Worm (Caenorhabditis elegans): ENCODE measurements around the gene ZK899.6.

DNA sequence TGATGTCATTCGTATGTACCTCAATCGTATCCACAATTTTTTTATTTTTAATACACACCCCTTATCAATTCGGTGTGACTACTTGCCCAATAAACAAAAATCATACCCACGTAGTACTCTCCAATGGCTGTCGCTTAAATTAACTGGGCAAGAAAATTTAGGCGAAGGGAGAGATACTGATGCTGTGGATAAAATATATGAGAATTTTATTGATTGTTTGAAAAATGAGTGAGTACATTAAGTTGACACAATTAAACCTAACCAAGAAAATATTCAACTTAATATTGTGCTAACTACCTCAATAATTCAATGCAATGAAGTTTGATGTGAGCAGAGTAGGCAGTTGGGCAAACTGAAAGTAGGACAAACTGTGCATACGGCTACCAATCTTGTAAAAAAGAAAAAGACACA is 2.6 kb downstream of the ZK899.6 start:
- TF ChIP-seq ceh-13 (GFP tag; optimal IDR thresholded peaks at IDR 0.05): no peak
- TF ChIP-seq flt-1 (GFP tag; IDR thresholded peaks at IDR 0.05): peak; percentile 19; the same call in 1 of the 2 replicates

Data from whole organism, early embryonic.